Worm (Caenorhabditis elegans) whole organism, L4/young adult: ENCODE data around the gene cul-1.

Experiments used
- dao-5 ChIP-seq: sonication (generic microtip); optimal IDR thresholded peaks from 2 replicates; lab custom pipeline; 2016; ENCODE audit warnings: missing genotype, missing genetic modification characterization, moderate library complexity, missing compliant biosample characterization
- him-1 ChIP-seq: sonication (generic microtip); optimal IDR thresholded peaks from 2 replicates; lab custom pipeline; 2016; ENCODE audit warnings: missing genotype, missing genetic modification reagents, missing genetic modification characterization, missing compliant biosample characterization

ce11 chrIII:10451012-10451411 is 20.0 kb upstream of the cul-1 start, which contains the start of gene H04D03.4:
- TF ChIP-seq him-1: no peak
- no peak for TF ChIP-seq dao-5 (tag; lab: Kevin White, UChicago)
